Worm (Caenorhabditis elegans): ENCODE results near the gene F08G12.5.

DNA sequence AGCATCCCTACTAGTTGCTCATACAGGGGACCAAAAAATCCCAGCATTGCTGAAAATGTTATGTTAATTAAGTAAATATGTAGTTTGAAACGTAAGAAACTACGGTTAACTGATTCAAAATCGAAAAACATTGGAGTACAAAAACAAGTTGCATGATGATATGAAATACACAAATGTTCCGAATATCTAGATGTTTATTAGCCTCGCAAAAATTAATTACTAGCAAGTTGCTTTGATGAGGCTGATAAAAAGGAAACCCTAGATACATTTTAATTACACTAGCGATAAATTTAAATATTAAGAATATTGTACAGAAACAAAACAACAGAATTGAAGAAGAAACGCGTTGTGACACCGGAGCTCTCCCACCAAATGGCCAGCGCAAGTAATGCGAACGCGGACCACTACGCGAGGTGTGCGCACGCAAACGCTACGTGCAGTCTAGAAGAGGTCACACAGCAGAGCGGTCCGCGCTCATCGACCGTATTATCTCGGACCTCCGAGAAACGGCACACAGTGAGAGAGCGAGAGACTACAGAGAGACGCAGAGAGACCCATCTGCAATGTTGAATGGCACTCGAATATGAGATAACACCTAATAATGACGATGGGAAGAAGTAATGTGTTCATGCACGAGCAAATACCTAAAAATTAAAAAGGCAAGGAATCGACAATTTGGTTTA is 13.3 kb downstream of the F08G12.5 start, which contains the start of gene inx-2:
- TF ChIP-seq nfya-1 (tag; optimal IDR thresholded peaks at IDR 0.05; ENCODE audit: borderline replicate concordance, insufficient read depth) (no peak), K12H6.12 (tag; optimal IDR thresholded peaks at IDR 0.05) (no peak), ceh-79 (tag; optimal IDR thresholded peaks at IDR 0.05) (no peak), ztf-22 (GFP tag; optimal IDR thresholded peaks at IDR 0.05) (no peak), nfyb-1 (GFP tag; IDR thresholded peaks at IDR 0.05) (no peak), bed-2 (GFP tag; IDR thresholded peaks at IDR 0.05) (no peak), ztf-26 (tag; optimal IDR thresholded peaks at IDR 0.05) (no peak), let-607 (tag; optimal IDR thresholded peaks at IDR 0.05) (no peak), atf-7 (tag; optimal IDR thresholded peaks at IDR 0.05) (no peak)

Data from whole organism, young adult.